Fruit fly (Drosophila melanogaster): ENCODE measurements around the gene CG14933.

CG14933 gene

DNA sequence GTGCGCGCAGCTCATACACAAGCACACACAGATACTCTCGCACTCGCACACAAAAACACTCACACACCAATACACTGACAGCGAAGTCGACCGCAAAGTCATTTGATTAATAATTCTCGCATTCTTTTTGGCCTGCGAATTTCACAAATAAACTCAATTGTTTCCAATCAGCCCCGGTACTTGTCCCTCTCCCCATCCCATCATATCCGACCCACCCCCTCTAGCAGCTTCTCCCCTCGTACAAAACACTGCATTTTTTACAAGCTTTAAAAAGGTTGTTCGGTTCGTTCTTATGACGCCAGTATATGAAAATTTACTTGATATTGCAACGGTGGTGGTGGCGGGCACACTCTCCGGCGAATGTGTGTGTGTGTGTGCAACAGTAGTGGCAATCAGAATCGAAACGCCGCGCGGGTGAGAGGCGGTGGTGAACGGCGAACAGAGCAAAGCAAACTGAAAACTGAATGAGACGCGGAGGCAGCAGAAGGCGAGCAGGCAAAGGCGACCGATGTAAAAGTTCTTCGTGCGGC, 34.9 kb upstream of the CG14933 start (continued):
- TF ChIP-seq dmrt11E (tag; optimal IDR thresholded peaks at IDR 0.05) = no peak
- TF ChIP-seq otp (GFP tag; IDR thresholded peaks at IDR 0.05) = peak; percentile 51; the same call in 1 of the 3 replicates
- TF ChIP-seq Max (GFP tag; optimal IDR thresholded peaks at IDR 0.05) = no peak
- TF ChIP-seq ERR (GFP tag; optimal IDR thresholded peaks at IDR 0.05) = peak; percentile 27
- no peak for TF ChIP-seq wor (GFP tag; IDR thresholded peaks at IDR 0.05)
- no peak for TF ChIP-seq CG6654 (GFP tag; optimal IDR thresholded peaks at IDR 0.05)
- no peak for TF ChIP-seq CG10654 (GFP tag; optimal IDR thresholded peaks at IDR 0.05)
- no peak for TF ChIP-seq Mrtf (GFP tag; IDR thresholded peaks at IDR 0.05)
- peak; percentile 59 for TF ChIP-seq sug (tag; optimal IDR thresholded peaks at IDR 0.05)
- TF ChIP-seq en (GFP tag; optimal IDR thresholded peaks at IDR 0.05) = no peak
- TF ChIP-seq gem (tag; optimal IDR thresholded peaks at IDR 0.05) = no peak
- TF ChIP-seq Sry-δ (GFP tag; optimal IDR thresholded peaks at IDR 0.05) = no peak
- TF ChIP-seq org-1 (GFP tag; optimal IDR thresholded peaks at IDR 0.05) = no peak
- peak; percentile 32 for TF ChIP-seq Nf-YB (GFP tag; optimal IDR thresholded peaks at IDR 0.05)
- peak; percentile 9; the same call in 1 of the 2 replicates for TF ChIP-seq E2f1 (GFP tag; IDR thresholded peaks at IDR 0.05)
- peak; percentile 78 for TF ChIP-seq HmgZ (tag; optimal IDR thresholded peaks at IDR 0.05)
- no peak for TF ChIP-seq pita (GFP tag; optimal IDR thresholded peaks at IDR 0.05)
- peak; percentile 5 for TF ChIP-seq kah (GFP tag; optimal IDR thresholded peaks at IDR 0.05)
- TF ChIP-seq CG9932 (GFP tag; IDR thresholded peaks at IDR 0.05) = 0 out of 2 replicates have a peak, but pooled peaks have one; percentile 8
- TF ChIP-seq CrebB (tag; optimal IDR thresholded peaks at IDR 0.05) = peak; percentile 7
- no peak for TF ChIP-seq Ssrp (tag; optimal IDR thresholded peaks at IDR 0.05)
- TF ChIP-seq CG18619 (GFP tag; optimal IDR thresholded peaks at IDR 0.05) = no peak
- TF ChIP-seq lov (optimal IDR thresholded peaks at IDR 0.05) = no peak
- TF ChIP-seq lov (GFP tag; IDR thresholded peaks at IDR 0.05) = 0 out of 3 replicates have a peak, but pooled peaks have one; percentile 50
- 0 out of 3 replicates have a peak, but pooled peaks have one; percentile 32 for TF ChIP-seq CG11695 (GFP tag; IDR thresholded peaks at IDR 0.05)
- TF ChIP-seq gfzf (GFP tag; optimal IDR thresholded peaks at IDR 0.05) = no peak
- no peak for TF ChIP-seq B-H1 (GFP tag; IDR thresholded peaks at IDR 0.05)
- TF ChIP-seq phol (tag; optimal IDR thresholded peaks at IDR 0.05) = no peak
- no peak for TF ChIP-seq CG11504 (tag; optimal IDR thresholded peaks at IDR 0.05)
- no peak for TF ChIP-seq Optix (GFP tag; IDR thresholded peaks at IDR 0.05)
- peak; percentile 68; the same call in 1 of the 3 replicates for TF ChIP-seq gce (GFP tag; IDR thresholded peaks at IDR 0.05)
- TF ChIP-seq Gsc (GFP tag; IDR thresholded peaks at IDR 0.05) = no peak
- TF ChIP-seq CG9437 (GFP tag; optimal IDR thresholded peaks at IDR 0.05) = no peak
- TF ChIP-seq Stat92E (GFP tag; optimal IDR thresholded peaks at IDR 0.05) = no peak
- peak; percentile 60 for TF ChIP-seq CG6765 (GFP tag; optimal IDR thresholded peaks at IDR 0.05)
- no peak for TF ChIP-seq CG18476 (GFP tag; optimal IDR thresholded peaks at IDR 0.05)
- TF ChIP-seq pan (optimal IDR thresholded peaks at IDR 0.05) = no peak
- no peak for TF ChIP-seq pan (GFP tag; optimal IDR thresholded peaks at IDR 0.05 in 1 of 2, IDR thresholded peaks at IDR 0.05 in 1 of 2)
- no peak for TF ChIP-seq pnt (GFP tag; optimal IDR thresholded peaks at IDR 0.05)
- TF ChIP-seq hbn (GFP tag; IDR thresholded peaks at IDR 0.05; ENCODE audit: partially characterized antibody) = no peak
- no peak for TF ChIP-seq bcd (GFP tag; optimal IDR thresholded peaks at IDR 0.05)
- TF ChIP-seq CG1603 (tag; optimal IDR thresholded peaks at IDR 0.05) = peak; percentile 12
- no peak for TF ChIP-seq Myb (GFP tag; optimal IDR thresholded peaks at IDR 0.05)
- no peak for TF ChIP-seq CG8944 (GFP tag; optimal IDR thresholded peaks at IDR 0.05)
- no peak for TF ChIP-seq sim (GFP tag; IDR thresholded peaks at IDR 0.05)
- no peak for TF ChIP-seq pho (GFP tag; optimal IDR thresholded peaks at IDR 0.05)
- TF ChIP-seq CG13296 (GFP tag; optimal IDR thresholded peaks at IDR 0.05) = no peak
- TF ChIP-seq HLH3B (GFP tag; IDR thresholded peaks at IDR 0.05) = no peak
- no peak for TF ChIP-seq Ets65A (GFP tag)
- peak; percentile 20 for TF ChIP-seq NC2α (GFP tag; optimal IDR thresholded peaks at IDR 0.05)
- no peak for TF ChIP-seq jing (GFP tag; optimal IDR thresholded peaks at IDR 0.05)
- TF ChIP-seq Hey (tag; optimal IDR thresholded peaks at IDR 0.05) = peak; percentile 34
